Worm (Caenorhabditis elegans): ENCODE measurements around the gene mboa-1.

The mboa-1 gene

ce11 chrX:16039173-16039572 lies 8.6 kb downstream of the mboa-1 start:
- TF ChIP-seq hlh-11 (tag; optimal IDR thresholded peaks at IDR 0.05) = peak; percentile 46
- TF ChIP-seq mdl-1 (tag; optimal IDR thresholded peaks at IDR 0.05) = peak in 1 of 2 experiments; percentile 3
- peak; percentile 46 for TF ChIP-seq dve-1 (tag; optimal IDR thresholded peaks at IDR 0.05; ENCODE audit: insufficient read depth)
- TF ChIP-seq lin-29 (GFP tag; IDR thresholded peaks at IDR 0.05) = no peak
- no peak for TF ChIP-seq skn-1 (tag; optimal IDR thresholded peaks at IDR 0.05)
- no peak for TF ChIP-seq daf-16 (GFP tag; optimal IDR thresholded peaks at IDR 0.05)
- peak; percentile 61 for TF ChIP-seq daf-16 (tag; optimal IDR thresholded peaks at IDR 0.05)
- TF ChIP-seq vab-7 (GFP tag; IDR thresholded peaks at IDR 0.05) = no peak
- TF ChIP-seq ces-1 (GFP tag; optimal IDR thresholded peaks at IDR 0.05) = no peak
- TF ChIP-seq nhr-11 (tag; optimal IDR thresholded peaks at IDR 0.05) = no peak
- no peak for TF ChIP-seq ZK546.5 (tag; optimal IDR thresholded peaks at IDR 0.05)
- TF ChIP-seq gei-8 (GFP tag; optimal IDR thresholded peaks at IDR 0.05) = no peak
- TF ChIP-seq F10B5.3 (tag; optimal IDR thresholded peaks at IDR 0.05) = no peak
- peak; percentile 82 for TF ChIP-seq nhr-28 (tag; optimal IDR thresholded peaks at IDR 0.05)
- no peak for TF ChIP-seq sdz-12 (GFP tag; optimal IDR thresholded peaks at IDR 0.05)
- no peak for TF ChIP-seq lin-38 (GFP tag; IDR thresholded peaks at IDR 0.05)
- no peak for TF ChIP-seq egl-27 (tag; optimal IDR thresholded peaks at IDR 0.05)
- peak; percentile 47 for TF ChIP-seq nhr-77 (tag; optimal IDR thresholded peaks at IDR 0.05)
- no peak for TF ChIP-seq nhr-6 (tag; optimal IDR thresholded peaks at IDR 0.05)
- no peak for TF ChIP-seq zip-11 (GFP tag; IDR thresholded peaks at IDR 0.05)
- no peak for TF ChIP-seq hif-1 (tag; optimal IDR thresholded peaks at IDR 0.05)
- TF ChIP-seq ztf-7 (tag; optimal IDR thresholded peaks at IDR 0.05) = no peak
- TF ChIP-seq dmd-6 (GFP tag; IDR thresholded peaks at IDR 0.05) = peak; percentile 43
- TF ChIP-seq ZK337.2 (GFP tag; IDR thresholded peaks at IDR 0.05) = no peak

ce11 chrX:16040207-16040716 lies 9.7 kb downstream of the mboa-1 start, which contains the start of gene B0395.3:
B0395.3 (minus strand) TSS chrX:16040257.
- TF ChIP-seq mdl-1 (tag; optimal IDR thresholded peaks at IDR 0.05) (peak in 1 of 2 experiments; percentile 69), lin-13 (GFP tag; optimal IDR thresholded peaks at IDR 0.05) (no peak), Y48G9A.11 (GFP tag; IDR thresholded peaks at IDR 0.05) (no peak), hlh-11 (tag; optimal IDR thresholded peaks at IDR 0.05) (peak; percentile 87), nhr-28 (tag; optimal IDR thresholded peaks at IDR 0.05) (peak; percentile 99), hlh-30 (tag; optimal IDR thresholded peaks at IDR 0.05; ENCODE audit: insufficient read depth) (peak; percentile 95), egl-43 (GFP tag; IDR thresholded peaks at IDR 0.05) (peak; percentile 58), nhr-77 (tag; optimal IDR thresholded peaks at IDR 0.05) (no peak), daf-16 (GFP tag; optimal IDR thresholded peaks at IDR 0.05) (peak in 1 of 2 experiments; percentile 66), daf-16 (tag; optimal IDR thresholded peaks at IDR 0.05) (peak; percentile 67), arid-1 (GFP tag; conservative IDR thresholded peaks at IDR 0.05) (no peak), aha-1 (tag) (peak; percentile 23), unc-62 (GFP tag; optimal IDR thresholded peaks at IDR 0.05 in 1 of 2) (peak in 1 of 2 experiments; percentile 97), unc-62 (tag; optimal IDR thresholded peaks at IDR 0.05) (no peak), lin-15B (tag; optimal IDR thresholded peaks at IDR 0.05) (no peak), mes-2 (tag; optimal IDR thresholded peaks at IDR 0.05; ENCODE audit: poor library complexity, severe bottlenecking) (peak; percentile 68), zfp-2 (tag; optimal IDR thresholded peaks at IDR 0.05) (no peak), rbr-2 (tag; optimal IDR thresholded peaks at IDR 0.05) (peak; percentile 32), nhr-25 (tag; optimal IDR thresholded peaks at IDR 0.05; ENCODE audit: borderline replicate concordance, insufficient read depth) (peak; percentile 24), nhr-11 (tag; optimal IDR thresholded peaks at IDR 0.05) (peak; percentile 58), sdz-12 (GFP tag; optimal IDR thresholded peaks at IDR 0.05) (no peak), hmg-1.1 (GFP tag; IDR thresholded peaks at IDR 0.05) (peak; percentile 75), jun-1 (tag; optimal IDR thresholded peaks at IDR 0.05) (no peak), mep-1 (tag; optimal IDR thresholded peaks at IDR 0.05) (peak; percentile 69), mxl-3 (GFP tag; optimal IDR thresholded peaks at IDR 0.05) (peak; percentile 59), ceh-28 (tag; optimal IDR thresholded peaks at IDR 0.05) (no peak), nhr-6 (tag; optimal IDR thresholded peaks at IDR 0.05) (peak; percentile 8), hif-1 (tag; optimal IDR thresholded peaks at IDR 0.05) (peak in 1 of 2 experiments; percentile 20), lir-3 (tag; optimal IDR thresholded peaks at IDR 0.05) (no peak), dmd-8 (GFP tag; IDR thresholded peaks at IDR 0.05) (no peak), dve-1 (tag; optimal IDR thresholded peaks at IDR 0.05; ENCODE audit: insufficient read depth) (peak; percentile 53), set-16 (GFP tag; IDR thresholded peaks at IDR 0.05) (peak; percentile 40; the same call in 1 of the 2 replicates), ces-1 (GFP tag; optimal IDR thresholded peaks at IDR 0.05) (no peak), lim-7 (GFP tag; IDR thresholded peaks at IDR 0.05) (0 out of 2 replicates have a peak, but pooled peaks have one; percentile 33), lin-1 (GFP tag; IDR thresholded peaks at IDR 0.05) (peak; percentile 24; the same call in 1 of the 2 replicates)
